Fruit fly (Drosophila melanogaster) whole organism, prepupa: ENCODE data around the gene Sulf1.

Experiments
- Sox102F ChIP-seq: fragments of 200-800 bp; sonication (Bioruptor generic); optimal IDR thresholded peaks from 2 replicates; lab custom pipeline; 2016; ENCODE audit warnings: missing biosample characterization, mild to moderate bottlenecking, missing genetic modification characterization
- achi ChIP-seq: fragments of 200-800 bp; sonication (Bioruptor generic); optimal IDR thresholded peaks from 3 replicates; lab custom pipeline; 2016; ENCODE audit warnings: missing biosample characterization, missing genetic modification characterization
- fd85E ChIP-seq: fragments of 200-800 bp; sonication (Bioruptor generic); optimal IDR thresholded peaks from 3 replicates; lab custom pipeline; 2016; ENCODE audit warnings: missing biosample characterization, missing genetic modification characterization

DNA sequence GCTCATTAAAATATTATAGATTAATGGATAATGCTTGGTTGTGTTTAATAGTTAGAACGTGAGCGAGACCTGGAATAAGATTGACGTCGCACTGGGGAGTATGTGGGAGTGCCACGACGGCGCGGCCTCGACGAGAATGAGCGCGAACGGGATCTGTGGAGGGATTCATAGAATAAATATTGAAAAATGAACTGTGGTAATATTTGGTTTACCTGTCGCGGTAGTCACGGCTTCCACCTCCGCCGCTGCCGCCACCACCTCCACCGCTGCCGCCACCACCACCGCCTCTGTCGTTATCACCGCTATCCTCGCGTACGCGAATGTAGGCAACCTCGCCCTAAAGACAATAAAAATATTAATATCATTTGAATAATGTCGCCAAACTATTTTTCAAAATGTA lies 1.2 kb upstream of the Sulf1 start:
- TF ChIP-seq achi (GFP tag; lab: Kevin White, UChicago) (no peak), fd85E (no peak), Sox102F (no peak)
